Fruit fly (Drosophila melanogaster) whole organism, pupa: Measurements from ENCODE around the gene Arr2.

Source experiments
- CG10348 ChIP-seq: fragments of 200-800 bp; sonication (Bioruptor generic); IDR thresholded peaks from 2 replicates; pipeline ENCODE4 v1.3.6; 2022; ENCODE audit warnings: missing biosample characterization, missing genetic modification characterization
- CG12605 ChIP-seq: fragments of 200-800 bp; sonication (Bioruptor generic); IDR thresholded peaks from 2 replicates; pipeline ENCODE4 v1.3.6; 2022; ENCODE audit warnings: missing biosample characterization, missing genetic modification characterization
- CG13204 ChIP-seq: fragments of 200-800 bp; sonication (Bioruptor generic); optimal IDR thresholded peaks from 2 replicates; lab custom pipeline; 2018; ENCODE audit warnings: missing biosample characterization, mild to moderate bottlenecking, missing genetic modification characterization, moderate library complexity
- CG14655 ChIP-seq: fragments of 200-800 bp; sonication (Bioruptor generic); optimal IDR thresholded peaks from 3 replicates; lab custom pipeline; 2017; ENCODE audit warnings: mild to moderate bottlenecking, missing biosample characterization, missing genetic modification reagents, missing genetic modification characterization
- CG15710 ChIP-seq: fragments of 200-800 bp; sonication (Bioruptor generic); optimal IDR thresholded peaks from 2 replicates; lab custom pipeline; 2018; ENCODE audit warnings: missing biosample characterization, mild to moderate bottlenecking, missing genetic modification characterization, moderate library complexity
- CG17806 ChIP-seq: fragments of 200-800 bp; sonication (Bioruptor generic); optimal IDR thresholded peaks from 2 replicates; lab custom pipeline; 2018; ENCODE audit warnings: missing biosample characterization, mild to moderate bottlenecking, missing genetic modification characterization, moderate library complexity
- CG32121 ChIP-seq: fragments of 200-800 bp; sonication (Bioruptor generic); IDR thresholded peaks from 2 replicates; pipeline ENCODE4 v1.3.6; 2022; ENCODE audit warnings: missing biosample characterization, missing genetic modification characterization
- CG34367 ChIP-seq: fragments of 200-800 bp; sonication (Bioruptor generic); optimal IDR thresholded peaks from 2 replicates; lab custom pipeline; 2018; ENCODE audit warnings: missing biosample characterization, mild to moderate bottlenecking, missing genetic modification characterization
- CG4496 ChIP-seq: fragments of 200-800 bp; sonication (Bioruptor generic); IDR thresholded peaks from 3 replicates; pipeline ENCODE4 v1.3.6; 2022; ENCODE audit warnings: missing biosample characterization, missing genetic modification characterization
- CG8159 ChIP-seq: fragments of 200-800 bp; sonication (Bioruptor generic); optimal IDR thresholded peaks from 3 replicates; lab custom pipeline; 2018; ENCODE audit warnings: missing biosample characterization, mild to moderate bottlenecking, missing genetic modification characterization, moderate library complexity
- CG8301 ChIP-seq: fragments of 200-800 bp; sonication (Bioruptor generic); optimal IDR thresholded peaks from 2 replicates; lab custom pipeline; 2018; ENCODE audit warnings: missing biosample characterization, mild to moderate bottlenecking, missing genetic modification characterization
- CG9948 ChIP-seq: fragments of 200-800 bp; sonication (Bioruptor generic); optimal IDR thresholded peaks from 2 replicates; lab custom pipeline; 2018; ENCODE audit warnings: missing biosample characterization, mild to moderate bottlenecking, missing genetic modification characterization, moderate library complexity
- D1 ChIP-seq: fragments of 200-800 bp; sonication (Bioruptor generic); optimal IDR thresholded peaks from 2 replicates; lab custom pipeline; 2018; ENCODE audit warnings: missing biosample characterization, mild to moderate bottlenecking, missing genetic modification characterization, moderate library complexity
- EcR ChIP-seq: fragments of 200-800 bp; sonication (Bioruptor generic); optimal IDR thresholded peaks from 3 replicates; lab custom pipeline; 2019; ENCODE audit warnings: missing biosample characterization, missing genetic modification characterization, mild to moderate bottlenecking, moderate library complexity, missing genetic modification reagents
- Ets98B ChIP-seq: fragments of 200-800 bp; sonication (Bioruptor generic); IDR thresholded peaks from 2 replicates; pipeline ENCODE4 v1.3.6; 2022; ENCODE audit warnings: missing biosample characterization, missing genetic modification characterization
- Pif1A ChIP-seq: fragments of 200-800 bp; sonication (Bioruptor generic); optimal IDR thresholded peaks from 3 replicates; lab custom pipeline; 2016; ENCODE audit warnings: missing biosample characterization, missing genetic modification characterization
- Pif1B ChIP-seq: fragments of 200-800 bp; sonication (Bioruptor generic); optimal IDR thresholded peaks from 3 replicates; lab custom pipeline; 2016; ENCODE audit warnings: missing biosample characterization, missing genetic modification characterization
- Snoo ChIP-seq: fragments of 200-800 bp; sonication (Bioruptor generic); optimal IDR thresholded peaks from 3 replicates; lab custom pipeline; 2017; ENCODE audit warnings: missing biosample characterization, mild to moderate bottlenecking, missing genetic modification characterization, inconsistent platforms
- fd96Ca ChIP-seq: fragments of 200-800 bp; sonication (Bioruptor generic); IDR thresholded peaks from 3 replicates; pipeline ENCODE4 v1.3.6; 2022; ENCODE audit warnings: missing biosample characterization, missing genetic modification characterization
- gl ChIP-seq: fragments of 200-800 bp; sonication (Bioruptor generic); optimal IDR thresholded peaks from 2 replicates; lab custom pipeline; 2018; ENCODE audit warnings: missing biosample characterization, mild to moderate bottlenecking, missing genetic modification characterization
- rn ChIP-seq: fragments of 200-800 bp; sonication (Bioruptor generic); IDR thresholded peaks from 2 replicates; pipeline ENCODE4 v1.3.6; 2022; ENCODE audit warnings: missing biosample characterization, missing genetic modification characterization

Arr2 gene

dm6 chr3L:8691891-8692874, 43.4 kb upstream of the Arr2 start:
- TF ChIP-seq gl (tag; lab: Kevin White, UChicago) (peak; percentile 81), D1 (peak; percentile 26), Pif1A (GFP tag; lab: Kevin White, UChicago) (peak; percentile 11), rn (GFP tag; lab: Robert Waterston, UW) (0 out of 2 replicates have a peak, but pooled peaks have one; percentile 11), EcR (GFP tag; lab: Kevin White, UChicago) (peak; percentile 75), CG13204 (GFP tag; lab: Kevin White, UChicago) (peak; percentile 64), fd96Ca (GFP tag; lab: Robert Waterston, UW) (peak; percentile 57; the same call in 1 of the 3 replicates), CG9948 (tag; lab: Kevin White, UChicago) (peak; percentile 35), CG17806 (tag; lab: Kevin White, UChicago) (peak; percentile 9), CG10348 (GFP tag; lab: Robert Waterston, UW) (no peak), CG8301 (tag; lab: Kevin White, UChicago) (peak; percentile 11), CG32121 (GFP tag; lab: Robert Waterston, UW) (no peak), CG14655 (GFP tag; lab: Kevin White, UChicago) (peak; percentile 56), CG34367 (tag; lab: Kevin White, UChicago) (peak; percentile 8), CG15710 (tag; lab: Kevin White, UChicago) (peak; percentile 50), CG4496 (peak; percentile 66), Snoo (peak; percentile 48), Pif1B (GFP tag; lab: Kevin White, UChicago) (no peak), CG12605 (GFP tag; lab: Robert Waterston, UW) (peak; percentile 46), Ets98B (peak; percentile 48), CG8159 (tag; lab: Kevin White, UChicago) (peak; percentile 59)

dm6 chr3L:8690630-8691029, 41.9 kb upstream of the Arr2 start:
- TF ChIP-seq CG34367 (tag; lab: Kevin White, UChicago) (no peak), Pif1B (GFP tag; lab: Kevin White, UChicago) (no peak), CG8301 (tag; lab: Kevin White, UChicago) (no peak), CG15710 (tag; lab: Kevin White, UChicago) (no peak), Ets98B (no peak)
- TF ChIP-seq, all 21 proteins: peak for 0

dm6 chr3L:8689675-8690074, 40.9 kb upstream of the Arr2 start:
- no peak for TF ChIP-seq CG9948 (tag; lab: Kevin White, UChicago)
- TF ChIP-seq CG4496, result no peak
- no peak for TF ChIP-seq fd96Ca (GFP tag; lab: Robert Waterston, UW)
- TF ChIP-seq CG8159 (tag; lab: Kevin White, UChicago), result no peak
- TF ChIP-seq CG17806 (tag; lab: Kevin White, UChicago), result no peak
- no peak for TF ChIP-seq CG34367 (tag; lab: Kevin White, UChicago)
- TF ChIP-seq Ets98B, result no peak
- TF ChIP-seq Pif1A (GFP tag; lab: Kevin White, UChicago), result no peak
- no peak for TF ChIP-seq rn (GFP tag; lab: Robert Waterston, UW)
- no peak for TF ChIP-seq D1
- TF ChIP-seq Pif1B (GFP tag; lab: Kevin White, UChicago), result no peak
- no peak for TF ChIP-seq CG10348 (GFP tag; lab: Robert Waterston, UW)
- TF ChIP-seq CG15710 (tag; lab: Kevin White, UChicago), result no peak
- TF ChIP-seq EcR (GFP tag; lab: Kevin White, UChicago), result no peak
- TF ChIP-seq gl (tag; lab: Kevin White, UChicago), result no peak
- no peak for TF ChIP-seq CG13204 (GFP tag; lab: Kevin White, UChicago)
- no peak for TF ChIP-seq Snoo
- TF ChIP-seq CG32121 (GFP tag; lab: Robert Waterston, UW), result no peak
- no peak for TF ChIP-seq CG14655 (GFP tag; lab: Kevin White, UChicago)
- TF ChIP-seq CG8301 (tag; lab: Kevin White, UChicago), result no peak

dm6 chr3L:8688694-8689291, 40.1 kb upstream of the Arr2 start:
- TF ChIP-seq EcR (GFP tag; lab: Kevin White, UChicago) (peak; percentile 44), Pif1B (GFP tag; lab: Kevin White, UChicago) (no peak), Ets98B (no peak)
- TF ChIP-seq, all 21 proteins: peak for 1

- TF ChIP-seq CG9948 (tag; lab: Kevin White, UChicago) (no peak), CG34367 (tag; lab: Kevin White, UChicago) (no peak), EcR (GFP tag; lab: Kevin White, UChicago) (no peak), CG12605 (GFP tag; lab: Robert Waterston, UW) (no peak), fd96Ca (GFP tag; lab: Robert Waterston, UW) (no peak), CG8159 (tag; lab: Kevin White, UChicago) (no peak), Pif1A (GFP tag; lab: Kevin White, UChicago) (no peak), rn (GFP tag; lab: Robert Waterston, UW) (no peak), CG32121 (GFP tag; lab: Robert Waterston, UW) (no peak), CG15710 (tag; lab: Kevin White, UChicago) (no peak), CG14655 (GFP tag; lab: Kevin White, UChicago) (no peak), CG10348 (GFP tag; lab: Robert Waterston, UW) (no peak), Pif1B (GFP tag; lab: Kevin White, UChicago) (no peak), Ets98B (no peak), CG17806 (tag; lab: Kevin White, UChicago) (no peak), Snoo (no peak), gl (tag; lab: Kevin White, UChicago) (no peak), CG4496 (no peak), CG8301 (tag; lab: Kevin White, UChicago) (no peak)
Measured at dm6 chr3L:8686646-8687045, 37.9 kb upstream of the Arr2 start.
